ENCODE assay signal across 3 worm cellular contexts in genomic region chrIII:4513926-4514325, ce11.
TF ChIP-seq lines count a peak whose summit lies in the region.

No protein-coding gene starts in this region.

TF ChIP-seq in whole organism, L1 larva, 84 proteins besides CTCF, POLR2A, EP300 and RAD21 (continued from another document):
- TF ChIP-seq nhr-71 (tag; optimal IDR thresholded peaks at IDR 0.05; lab: Kevin White, UChicago) (peak; percentile 17), fkh-8 (tag; optimal IDR thresholded peaks at IDR 0.05; lab: Kevin White, UChicago) (peak; percentile 31), ceh-82 (tag; optimal IDR thresholded peaks at IDR 0.05; lab: Kevin White, UChicago) (peak in 1 of 3 experiments; percentile 22), mab-9 (GFP tag; IDR thresholded peaks at IDR 0.05; lab: Robert Waterston, UW) (no peak), ceh-63 (GFP tag; optimal IDR thresholded peaks at IDR 0.05; lab: Kevin White, UChicago) (no peak), mdl-1 (tag; optimal IDR thresholded peaks at IDR 0.05; lab: Kevin White, UChicago) (peak in 1 of 2 experiments; percentile 2), hlh-17 (GFP tag; optimal IDR thresholded peaks at IDR 0.05; lab: Kevin White, UChicago; ENCODE audit: borderline replicate concordance) (no peak)

TF ChIP-seq in whole organism, L2 larva, 48 proteins besides CTCF, POLR2A, EP300 and RAD21 (continued from another document):
- TF ChIP-seq ceh-16 (tag; optimal IDR thresholded peaks at IDR 0.05; lab: Kevin White, UChicago) (no peak), nhr-77 (tag; optimal IDR thresholded peaks at IDR 0.05; lab: Kevin White, UChicago) (no peak), C34F6.9 (tag; optimal IDR thresholded peaks at IDR 0.05; lab: Kevin White, UChicago) (peak; percentile 33), sma-9 (GFP tag; optimal IDR thresholded peaks at IDR 0.05; lab: Kevin White, UChicago) (no peak), sma-9 (tag; optimal IDR thresholded peaks at IDR 0.05; lab: Kevin White, UChicago) (no peak), F13H6.1 (tag; optimal IDR thresholded peaks at IDR 0.05; lab: Kevin White, UChicago) (peak; percentile 71)

TF ChIP-seq in whole organism, late embryonic, 69 proteins besides CTCF, POLR2A, EP300 and RAD21 (continued from another document):
- no peak for TF ChIP-seq K09A11.1 (tag; optimal IDR thresholded peaks at IDR 0.05; lab: Kevin White, UChicago; ENCODE audit: insufficient read depth)
- no peak for TF ChIP-seq dmd-4 (tag; optimal IDR thresholded peaks at IDR 0.05; lab: Kevin White, UChicago; ENCODE audit: borderline replicate concordance)
- TF ChIP-seq ahr-1 (tag; optimal IDR thresholded peaks at IDR 0.05; lab: Kevin White, UChicago) = no peak
- TF ChIP-seq ceh-34 (tag; optimal IDR thresholded peaks at IDR 0.05; lab: Kevin White, UChicago) = peak; percentile 5
- TF ChIP-seq elt-2 (tag; optimal IDR thresholded peaks at IDR 0.05; lab: Kevin White, UChicago) = no peak
- no peak for TF ChIP-seq ref-2 (tag; optimal IDR thresholded peaks at IDR 0.05; lab: Kevin White, UChicago)
- TF ChIP-seq fkh-10 (GFP tag; optimal IDR thresholded peaks at IDR 0.05; lab: Kevin White, UChicago) = no peak
- no peak for TF ChIP-seq madf-2 (tag; optimal IDR thresholded peaks at IDR 0.05; lab: Kevin White, UChicago)
- no peak for TF ChIP-seq nhr-11 (tag; optimal IDR thresholded peaks at IDR 0.05; lab: Kevin White, UChicago)
TF ChIP-seq in whole organism, late embryonic: peak in this region for 5.
